Fruit fly (Drosophila melanogaster) Kc167 (cell line): Measurements from ENCODE around the gene Tpl94D.

Experiments used
- h ChIP-seq: fragments of >200 bp; optimal IDR thresholded peaks from 3 replicates; lab custom pipeline; 2018; ENCODE audit warnings: missing external identifiers
- psq ChIP-seq: fragments of >200 bp; optimal IDR thresholded peaks from 2 replicates; lab custom pipeline; 2017; ENCODE audit warnings: missing external identifiers
- ttk ChIP-seq: sonication (Bioruptor generic); optimal IDR thresholded peaks from 2 replicates; lab custom pipeline; 2017; ENCODE audit warnings: missing external identifiers

- no peak for TF ChIP-seq ttk (lab: Kevin White, UChicago)
- no peak for TF ChIP-seq h (lab: Kevin White, UChicago)
- TF ChIP-seq psq: no peak
These were observed 20.9 kb downstream of the Tpl94D start, which contains the start of gene Or94a for dm6 chr3R:22986981-22987380.
